Worm (Caenorhabditis elegans) whole organism, midembryonic: ENCODE data around the gene str-129.

Experiments used
- T22C8.4 ChIP-seq: fragments of 200-800 bp; sonication (Bioruptor generic); IDR thresholded peaks from 2 replicates; pipeline ENCODE4 v1.3.6; 2022; ENCODE audit warnings: missing genetic modification characterization, missing compliant biosample characterization
- cog-1 ChIP-seq: sonication (generic microtip); optimal IDR thresholded peaks from 2 replicates; lab custom pipeline; 2016; ENCODE audit warnings: missing genetic modification characterization, missing compliant biosample characterization
- flt-1 ChIP-seq: fragments of 200-800 bp; sonication (Bioruptor generic); IDR thresholded peaks from 2 replicates; pipeline ENCODE4 v1.3.6; 2022; ENCODE audit warnings: missing genetic modification characterization, missing compliant biosample characterization
- klf-2 ChIP-seq: fragments of 200-800 bp; sonication (Bioruptor generic); conservative IDR thresholded peaks from 2 replicates; pipeline ENCODE4 v1.3.6; 2022; ENCODE audit warnings: missing genetic modification reagents, missing genetic modification characterization, missing compliant biosample characterization
- med-1 ChIP-seq: sonication (generic microtip); optimal IDR thresholded peaks from 2 replicates; lab custom pipeline; 2017; ENCODE audit warnings: missing genetic modification characterization, mild to moderate bottlenecking, missing compliant biosample characterization, antibody characterized with exemption, missing genetic modification reagents; ENCODE audit not compliant: insufficient read depth
- tab-1 ChIP-seq: fragments of 200-800 bp; sonication (Bioruptor generic); IDR thresholded peaks from 2 replicates; pipeline ENCODE4 v1.3.6; 2022; ENCODE audit warnings: missing genetic modification characterization, missing compliant biosample characterization
- ztf-23 ChIP-seq: fragments of 200-800 bp; sonication (Bioruptor generic); IDR thresholded peaks from 2 replicates; pipeline ENCODE4 v1.3.6; 2022; ENCODE audit warnings: missing genetic modification reagents, missing genetic modification characterization, missing compliant biosample characterization
- ztf-29 ChIP-seq: fragments of 200-800 bp; sonication (Bioruptor generic); IDR thresholded peaks from 2 replicates; pipeline ENCODE4 v1.3.6; 2022; ENCODE audit warnings: missing genetic modification reagents, missing genetic modification characterization, missing compliant biosample characterization

DNA sequence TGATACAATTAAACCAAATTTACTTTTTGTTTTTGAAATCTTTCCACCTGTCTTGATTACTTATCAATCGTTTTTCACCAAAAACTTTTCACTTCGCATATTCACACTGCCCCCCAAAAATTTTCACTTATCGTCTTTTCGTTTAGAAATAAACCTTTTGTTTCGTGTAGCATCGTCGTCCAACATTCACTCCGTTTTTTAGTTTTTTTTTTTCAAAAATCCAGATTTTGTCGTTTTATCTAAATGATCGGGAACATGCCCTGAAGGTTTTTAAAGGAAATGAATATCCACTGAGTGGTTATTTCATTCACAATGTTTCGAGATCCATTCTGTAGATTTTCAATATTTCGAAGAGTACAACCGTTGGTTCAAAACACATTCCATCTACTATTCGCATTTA is 25.7 kb upstream of the str-129 start, which contains the start of gene D1014.7:
- TF ChIP-seq tab-1 (GFP tag; lab: Robert Waterston, UW) (no peak), klf-2 (GFP tag; lab: Robert Waterston, UW) (no peak), cog-1 (tag; lab: Kevin White, UChicago) (no peak), flt-1 (no peak), ztf-23 (GFP tag; lab: Robert Waterston, UW) (no peak), ztf-29 (GFP tag; lab: Robert Waterston, UW) (no peak), T22C8.4 (GFP tag; lab: Robert Waterston, UW) (no peak), med-1 (no peak)
